Worm (Caenorhabditis elegans) whole organism, mixed stage, embryonic: Measurements from ENCODE around the gene cpg-1.

Source experiments
- bed-3 ChIP-seq: fragments of 200-800 bp; sonication (Bioruptor generic); optimal IDR thresholded peaks from 3 replicates; lab custom pipeline; 2018; ENCODE audit warnings: mild to moderate bottlenecking, missing genetic modification characterization, moderate library complexity, missing compliant biosample characterization
- ceh-43 ChIP-seq: fragments of 200-800 bp; sonication (Bioruptor generic); optimal IDR thresholded peaks from 2 replicates; lab custom pipeline; 2018; ENCODE audit warnings: mild to moderate bottlenecking, missing genetic modification characterization, moderate library complexity, missing compliant biosample characterization
- elt-1 ChIP-seq: sonication (generic microtip); optimal IDR thresholded peaks from 2 replicates; lab custom pipeline; 2017; ENCODE audit warnings: missing genetic modification characterization, mild to moderate bottlenecking, missing compliant biosample characterization, antibody characterized with exemption, moderate library complexity, borderline replicate concordance; ENCODE audit not compliant: insufficient read depth
- pha-4 ChIP-seq: fragments of 150-350 bp; optimal IDR thresholded peaks from 2 replicates; lab custom pipeline; 2018; ENCODE audit warnings: missing biosample characterization, missing genetic modification reagents, missing genetic modification characterization
- sptf-1 ChIP-seq: sonication (generic microtip); optimal IDR thresholded peaks from 2 replicates; lab custom pipeline; 2017; ENCODE audit warnings: mild to moderate bottlenecking, missing genetic modification characterization, moderate library complexity, missing compliant biosample characterization
- unc-39 ChIP-seq: fragments of 150-350 bp; optimal IDR thresholded peaks from 2 replicates; lab custom pipeline; 2014; ENCODE audit warnings: missing biosample characterization, missing genetic modification characterization
- ztf-11 ChIP-seq: fragments of 150-350 bp; optimal IDR thresholded peaks from 2 replicates; lab custom pipeline; 2014; ENCODE audit warnings: missing biosample characterization, missing genetic modification characterization

- TF ChIP-seq ztf-11 (tag; lab: Kevin White, UChicago) (peak; percentile 43), sptf-1 (peak; percentile 41), elt-1 (no peak), unc-39 (tag; lab: Kevin White, UChicago) (no peak), ceh-43 (no peak), bed-3 (GFP tag; lab: Kevin White, UChicago) (no peak), pha-4 (tag; lab: Kevin White, UChicago) (peak; percentile 30)
These were observed 13.5 kb downstream of the cpg-1 start for ce11 chrIII:4502559-4503240.
